Fruit fly (Drosophila melanogaster): ENCODE data around the gene CG4229.

CG4229 gene

DNA sequence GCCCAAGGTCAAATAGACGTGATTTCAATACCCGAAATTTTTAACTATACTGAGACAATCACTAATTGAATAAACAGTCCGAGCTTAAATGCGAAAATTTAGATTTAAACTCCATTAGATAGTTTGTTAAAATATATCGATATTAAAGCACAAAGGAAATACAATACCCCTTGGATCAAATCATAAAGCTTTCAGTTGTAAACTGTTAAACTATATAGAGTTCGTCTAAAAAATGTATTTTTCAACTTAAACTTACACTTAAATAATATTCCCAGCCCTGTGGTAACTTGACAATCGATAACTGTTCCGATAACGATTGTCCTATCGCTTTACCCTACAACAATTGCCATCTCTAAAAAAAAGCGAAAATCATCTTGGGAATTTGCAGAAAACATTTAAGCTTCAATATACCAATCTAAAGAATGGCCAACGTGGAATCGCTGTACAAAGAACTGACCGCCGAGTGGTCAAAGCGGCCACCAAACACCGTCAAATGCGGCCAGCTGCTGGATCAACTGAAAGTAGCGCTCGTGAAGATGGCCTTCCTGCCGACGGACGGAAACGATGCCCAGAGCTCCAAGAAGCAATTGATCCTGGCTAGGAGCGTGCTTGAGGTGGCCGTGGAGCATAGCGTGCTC lies 26.2 kb downstream of the CG4229 start, which contains the start of gene Rpn12 (continued):
- TF ChIP-seq Dll (GFP tag; IDR thresholded peaks at IDR 0.05; ENCODE audit: partially characterized antibody) (peak; percentile 88), HLH4C (GFP tag; IDR thresholded peaks at IDR 0.05; ENCODE audit: partially characterized antibody) (peak; percentile 89), hbn (GFP tag; IDR thresholded peaks at IDR 0.05; ENCODE audit: partially characterized antibody) (peak; percentile 82), cad (GFP tag; optimal IDR thresholded peaks at IDR 0.05) (no peak), repo (GFP tag; optimal IDR thresholded peaks at IDR 0.05) (no peak), CG12299 (tag; optimal IDR thresholded peaks at IDR 0.05) (no peak), CG6854 (GFP tag; optimal IDR thresholded peaks at IDR 0.05) (no peak), insv (GFP tag; optimal IDR thresholded peaks at IDR 0.05) (no peak), ham (GFP tag; IDR thresholded peaks at IDR 0.05) (no peak), sna (GFP tag; IDR thresholded peaks at IDR 0.05; ENCODE audit: partially characterized antibody) (peak; percentile 86), BtbVII (GFP tag; optimal IDR thresholded peaks at IDR 0.05) (no peak), CG4707 (GFP tag; optimal IDR thresholded peaks at IDR 0.05) (no peak), kni (GFP tag; optimal IDR thresholded peaks at IDR 0.05) (no peak), nmo (GFP tag; optimal IDR thresholded peaks at IDR 0.05) (peak; percentile 52), HHEX (GFP tag; optimal IDR thresholded peaks at IDR 0.05) (no peak), gce (GFP tag; IDR thresholded peaks at IDR 0.05) (no peak; the same call in 2 of the 3 replicates), lmd (GFP tag; IDR thresholded peaks at IDR 0.05) (no peak), Scr (GFP tag; IDR thresholded peaks at IDR 0.05; ENCODE audit: partially characterized antibody) (peak; percentile 85), NC2β (GFP tag; optimal IDR thresholded peaks at IDR 0.05) (no peak), ftz-f1 (GFP tag; optimal IDR thresholded peaks at IDR 0.05) (no peak), CG11456 (GFP tag; IDR thresholded peaks at IDR 0.05) (no peak; the same call in 2 of the 3 replicates), Sox102F (GFP tag; optimal IDR thresholded peaks at IDR 0.05) (no peak), CG10979 (tag; optimal IDR thresholded peaks at IDR 0.05) (peak; percentile 11), Tbp (GFP tag; optimal IDR thresholded peaks at IDR 0.05) (no peak), ash1 (GFP tag; optimal IDR thresholded peaks at IDR 0.05) (no peak), E2f2 (GFP tag; IDR thresholded peaks at IDR 0.05) (peak; percentile 40; the same call in 1 of the 2 replicates), D19B (GFP tag; optimal IDR thresholded peaks at IDR 0.05) (no peak), stwl (tag; optimal IDR thresholded peaks at IDR 0.05) (peak; percentile 70), hth (optimal IDR thresholded peaks at IDR 0.05) (no peak), CG15514 (GFP tag; optimal IDR thresholded peaks at IDR 0.05) (peak; percentile 53), nerfin-2 (GFP tag; IDR thresholded peaks at IDR 0.05; ENCODE audit: partially characterized antibody) (peak; percentile 78), Side (GFP tag; optimal IDR thresholded peaks at IDR 0.05) (no peak), dpn (GFP tag; optimal IDR thresholded peaks at IDR 0.05) (peak; percentile 15 to 31), sens (GFP tag) (peak; percentile 93), trh (GFP tag; optimal IDR thresholded peaks at IDR 0.05) (no peak), Dip2 (GFP tag; IDR thresholded peaks at IDR 0.05) (no peak), odd (GFP tag; optimal IDR thresholded peaks at IDR 0.05) (no peak), B-H2 (GFP tag; optimal IDR thresholded peaks at IDR 0.05) (peak; percentile 34), bsh (GFP tag; optimal IDR thresholded peaks at IDR 0.05) (peak in 1 of 2 experiments; percentile 1), oc (tag; optimal IDR thresholded peaks at IDR 0.05) (no peak), Vsx1 (GFP tag; optimal IDR thresholded peaks at IDR 0.05) (no peak), Asciz (GFP tag; optimal IDR thresholded peaks at IDR 0.05) (no peak), da (GFP tag; optimal IDR thresholded peaks at IDR 0.05) (no peak), mld (GFP tag; IDR thresholded peaks at IDR 0.05; ENCODE audit: partially characterized antibody) (0 out of 3 replicates have a peak, but pooled peaks have one; percentile 49), prd (optimal IDR thresholded peaks at IDR 0.05) (no peak), prd (GFP tag; IDR thresholded peaks at IDR 0.05) (no peak), kah (GFP tag; optimal IDR thresholded peaks at IDR 0.05) (no peak), CG10654 (GFP tag; optimal IDR thresholded peaks at IDR 0.05) (no peak), slou (GFP tag; optimal IDR thresholded peaks at IDR 0.05) (no peak), lbe (GFP tag; optimal IDR thresholded peaks at IDR 0.05) (peak; percentile 27)
